Fruit fly (Drosophila melanogaster) whole organism, embryonic: ENCODE results near the gene Mlp84B.

ENCODE experiments used
- Abd-B ChIP-seq: fragments of 200-800 bp; sonication (Bioruptor generic); optimal IDR thresholded peaks from 2 replicates; lab custom pipeline; 2018; ENCODE audit warnings: missing biosample characterization, mild to moderate bottlenecking, missing genetic modification characterization, moderate library complexity
- B-H1 ChIP-seq: fragments of 200-800 bp; sonication (Bioruptor generic); IDR thresholded peaks from 3 replicates; pipeline ENCODE4 v1.3.6; 2022; ENCODE audit warnings: missing biosample characterization, missing genetic modification characterization
- CG11723 ChIP-seq: fragments of 200-800 bp; sonication (Bioruptor generic); optimal IDR thresholded peaks from 2 replicates; lab custom pipeline; 2017; ENCODE audit warnings: missing biosample characterization, mild to moderate bottlenecking, missing genetic modification characterization
- CG12299 ChIP-seq: fragments of 200-800 bp; sonication (Bioruptor generic); optimal IDR thresholded peaks from 2 replicates; lab custom pipeline; 2018; ENCODE audit warnings: missing biosample characterization, mild to moderate bottlenecking, missing genetic modification characterization
- CG14014 ChIP-seq: fragments of 200-800 bp; sonication (Bioruptor generic); IDR thresholded peaks from 2 replicates; pipeline ENCODE4 v1.3.6; 2022; ENCODE audit warnings: missing biosample characterization, missing genetic modification characterization
- CG15011 ChIP-seq: fragments of 200-800 bp; sonication (Bioruptor generic); optimal IDR thresholded peaks from 3 replicates; lab custom pipeline; 2018; ENCODE audit warnings: missing biosample characterization, mild to moderate bottlenecking, missing genetic modification characterization
- CG1529 ChIP-seq: fragments of 200-800 bp; sonication (Bioruptor generic); optimal IDR thresholded peaks from 3 replicates; lab custom pipeline; 2018; ENCODE audit warnings: missing biosample characterization, missing genetic modification characterization
- CG15601 ChIP-seq: fragments of 200-800 bp; sonication (Bioruptor generic); optimal IDR thresholded peaks from 3 replicates; lab custom pipeline; 2019; ENCODE audit warnings: missing biosample characterization, mild to moderate bottlenecking, missing genetic modification characterization, moderate library complexity
- CG1603 ChIP-seq: fragments of 200-800 bp; sonication (Bioruptor generic); optimal IDR thresholded peaks from 2 replicates; lab custom pipeline; 2019; ENCODE audit warnings: missing biosample characterization, mild to moderate bottlenecking, missing genetic modification characterization, moderate library complexity
- CG17328 ChIP-seq: fragments of 200-800 bp; sonication (Bioruptor generic); IDR thresholded peaks from 2 replicates; pipeline ENCODE4 v1.3.6; 2022; ENCODE audit warnings: missing biosample characterization, missing genetic modification characterization
- CG18599 ChIP-seq: fragments of 200-800 bp; sonication (Bioruptor generic); optimal IDR thresholded peaks from 3 replicates; lab custom pipeline; 2017; ENCODE audit warnings: missing biosample characterization, missing genetic modification characterization, mild to moderate bottlenecking, moderate library complexity, missing genetic modification reagents
- CG2120 ChIP-seq: fragments of 200-800 bp; sonication (Bioruptor generic); optimal IDR thresholded peaks from 3 replicates; lab custom pipeline; 2016; ENCODE audit warnings: missing biosample characterization, missing genetic modification characterization
- CG2712 ChIP-seq: fragments of 200-800 bp; optimal IDR thresholded peaks from 3 replicates; lab custom pipeline; 2019; ENCODE audit warnings: missing biosample characterization, mild to moderate bottlenecking, missing genetic modification characterization, moderate library complexity
- CG2875 ChIP-seq: fragments of 200-800 bp; sonication (Bioruptor generic); optimal IDR thresholded peaks from 2 replicates; lab custom pipeline; 2017; ENCODE audit warnings: missing biosample characterization, mild to moderate bottlenecking, missing genetic modification characterization, missing genetic modification reagents
- CG3065 ChIP-seq: fragments of 200-800 bp; sonication (Bioruptor generic); optimal IDR thresholded peaks from 2 replicates; lab custom pipeline; 2016; ENCODE audit warnings: missing biosample characterization, missing genetic modification characterization
- CG34376 ChIP-seq: fragments of 200-800 bp; sonication (Bioruptor generic); optimal IDR thresholded peaks from 2 replicates; lab custom pipeline; 2018; ENCODE audit warnings: missing biosample characterization, mild to moderate bottlenecking, missing genetic modification characterization
- CG3847 ChIP-seq: fragments of 200-800 bp; sonication (Bioruptor generic); IDR thresholded peaks from 2 replicates; pipeline ENCODE4 v1.3.6; 2022; ENCODE audit warnings: missing biosample characterization, missing genetic modification characterization
- CG43689 ChIP-seq: fragments of 200-800 bp; sonication (Bioruptor generic); IDR thresholded peaks from 2 replicates; pipeline ENCODE4 v1.3.6; 2022; ENCODE audit warnings: missing biosample characterization, missing genetic modification characterization
- CG4707 ChIP-seq: fragments of 200-800 bp; sonication (Bioruptor generic); optimal IDR thresholded peaks from 2 replicates; lab custom pipeline; 2018; ENCODE audit warnings: missing biosample characterization, mild to moderate bottlenecking, missing genetic modification characterization, moderate library complexity
- CG4730 ChIP-seq: fragments of 200-800 bp; sonication (Bioruptor generic); IDR thresholded peaks from 2 replicates; pipeline ENCODE4 v1.3.6; 2022; ENCODE audit warnings: missing biosample characterization, missing genetic modification characterization
- CG6791 ChIP-seq: fragments of 200-800 bp; sonication (Bioruptor generic); IDR thresholded peaks from 3 replicates; pipeline ENCODE4 v1.3.6; 2022; ENCODE audit warnings: missing biosample characterization, missing genetic modification characterization; ENCODE audit not compliant: partially characterized antibody
- CG8765 ChIP-seq: fragments of 200-800 bp; sonication (Bioruptor generic); IDR thresholded peaks from 2 replicates; pipeline ENCODE4 v1.3.6; 2022; ENCODE audit warnings: missing biosample characterization, missing genetic modification characterization
- CG8944 ChIP-seq: fragments of 200-800 bp; sonication (Bioruptor generic); optimal IDR thresholded peaks from 3 replicates; lab custom pipeline; 2016; ENCODE audit warnings: missing biosample characterization, missing genetic modification characterization
- CG9797 ChIP-seq: fragments of 200-800 bp; sonication (Bioruptor generic); optimal IDR thresholded peaks from 3 replicates; lab custom pipeline; 2018; ENCODE audit warnings: missing biosample characterization, mild to moderate bottlenecking, missing genetic modification characterization
- Dad ChIP-seq: fragments of 200-800 bp; sonication (Bioruptor generic); optimal IDR thresholded peaks from 3 replicates; lab custom pipeline; 2016; ENCODE audit warnings: missing biosample characterization, missing genetic modification characterization
- HLH4C ChIP-seq: fragments of 200-800 bp; sonication (Bioruptor generic); IDR thresholded peaks from 3 replicates; pipeline ENCODE4 v1.3.6; 2022; ENCODE audit warnings: missing biosample characterization, missing genetic modification characterization; ENCODE audit not compliant: partially characterized antibody
- HmgD ChIP-seq: fragments of 200-800 bp; sonication (Bioruptor generic); optimal IDR thresholded peaks from 3 replicates; lab custom pipeline; 2016; ENCODE audit warnings: missing biosample characterization, missing genetic modification characterization
- Jarid2 ChIP-seq: fragments of 200-800 bp; sonication (Bioruptor generic); optimal IDR thresholded peaks from 3 replicates; lab custom pipeline; 2017; ENCODE audit warnings: mild to moderate bottlenecking, missing biosample characterization, missing genetic modification reagents, missing genetic modification characterization
- Lhr ChIP-seq: fragments of 200-800 bp; sonication (Bioruptor generic); optimal IDR thresholded peaks from 3 replicates; lab custom pipeline; 2017; ENCODE audit warnings: mild to moderate bottlenecking, missing biosample characterization, missing genetic modification reagents, missing genetic modification characterization
- Optix ChIP-seq: fragments of 200-800 bp; sonication (Bioruptor generic); IDR thresholded peaks from 3 replicates; pipeline ENCODE4 v1.3.6; 2022; ENCODE audit warnings: missing biosample characterization, missing genetic modification characterization
- Poxn ChIP-seq: fragments of 200-800 bp; sonication (Bioruptor generic); IDR thresholded peaks from 2 replicates; pipeline ENCODE4 v1.3.6; 2022; ENCODE audit warnings: missing biosample characterization, missing genetic modification characterization
- Sox100B ChIP-seq: fragments of 200-800 bp; sonication (Bioruptor generic); optimal IDR thresholded peaks from 3 replicates; lab custom pipeline; 2018; ENCODE audit warnings: missing biosample characterization, mild to moderate bottlenecking, missing genetic modification characterization
- Xrp1 ChIP-seq: fragments of 200-800 bp; sonication (Bioruptor generic); IDR thresholded peaks from 2 replicates; pipeline ENCODE4 v1.3.6; 2022; ENCODE audit warnings: missing biosample characterization, missing genetic modification characterization
- ara ChIP-seq: fragments of 200-800 bp; sonication (Bioruptor generic); IDR thresholded peaks from 2 replicates; pipeline ENCODE4 v1.3.6; 2022; ENCODE audit warnings: missing biosample characterization, missing genetic modification characterization
- caup ChIP-seq: fragments of 200-800 bp; sonication (Bioruptor generic); optimal IDR thresholded peaks from 3 replicates; lab custom pipeline; 2017; ENCODE audit warnings: missing biosample characterization, mild to moderate bottlenecking, missing genetic modification characterization, moderate library complexity; ENCODE audit not compliant: severe bottlenecking
- chm ChIP-seq: fragments of 200-800 bp; sonication (Bioruptor generic); IDR thresholded peaks from 2 replicates; pipeline ENCODE4 v1.3.6; 2022; ENCODE audit warnings: missing biosample characterization, missing genetic modification characterization
- ci ChIP-seq: fragments of 200-800 bp; sonication (Bioruptor generic); IDR thresholded peaks from 3 replicates; pipeline ENCODE4 v1.3.6; 2022; ENCODE audit warnings: missing biosample characterization, missing genetic modification characterization
- crp ChIP-seq, 2 experiments: fragments of 200-800 bp; sonication (Bioruptor generic); optimal IDR thresholded peaks; 2 replicates in 1 of 2; 3 replicates in 1 of 2; lab custom pipeline; 2017; ENCODE audit warnings: missing biosample characterization in 2 of 2, missing genetic modification characterization in 2 of 2, mild to moderate bottlenecking in 1 of 2, moderate library complexity in 1 of 2
- dmrt99B ChIP-seq: fragments of 200-800 bp; sonication (Bioruptor generic); optimal IDR thresholded peaks from 2 replicates; lab custom pipeline; 2018; ENCODE audit warnings: missing biosample characterization, mild to moderate bottlenecking, missing genetic modification characterization, moderate library complexity
- fd3F ChIP-seq: fragments of 200-800 bp; sonication (Bioruptor generic); optimal IDR thresholded peaks from 2 replicates; lab custom pipeline; 2018; ENCODE audit warnings: missing biosample characterization, mild to moderate bottlenecking, missing genetic modification characterization, moderate library complexity
- gsb ChIP-seq: fragments of 200-800 bp; sonication (Bioruptor generic); IDR thresholded peaks from 2 replicates; pipeline ENCODE4 v1.3.6; 2022; ENCODE audit warnings: missing biosample characterization, missing genetic modification characterization
- klu ChIP-seq: fragments of 200-800 bp; sonication (Bioruptor generic); IDR thresholded peaks from 2 replicates; pipeline ENCODE4 v1.3.6; 2022; ENCODE audit warnings: missing biosample characterization, missing genetic modification characterization
- nerfin-1 ChIP-seq: fragments of 200-800 bp; sonication (Bioruptor generic); optimal IDR thresholded peaks from 3 replicates; lab custom pipeline; 2019; ENCODE audit warnings: missing biosample characterization, mild to moderate bottlenecking, missing genetic modification characterization, moderate library complexity
- onecut ChIP-seq: fragments of 200-800 bp; sonication (Bioruptor generic); IDR thresholded peaks from 2 replicates; pipeline ENCODE4 v1.3.6; 2022; ENCODE audit warnings: missing biosample characterization, missing genetic modification characterization
- pfk ChIP-seq: fragments of 200-800 bp; sonication (Bioruptor generic); optimal IDR thresholded peaks from 2 replicates; lab custom pipeline; 2018; ENCODE audit warnings: missing biosample characterization, mild to moderate bottlenecking, missing genetic modification characterization, moderate library complexity
- pho ChIP-seq: fragments of 200-800 bp; sonication (Bioruptor generic); optimal IDR thresholded peaks from 2 replicates; lab custom pipeline; 2016; ENCODE audit warnings: missing biosample characterization, missing genetic modification characterization
- sd ChIP-seq: fragments of 200-800 bp; sonication (Bioruptor generic); optimal IDR thresholded peaks from 3 replicates; lab custom pipeline; 2018; ENCODE audit warnings: missing biosample characterization, mild to moderate bottlenecking, missing genetic modification characterization, moderate library complexity
- sisA ChIP-seq: fragments of 200-800 bp; sonication (Bioruptor generic); IDR thresholded peaks from 2 replicates; pipeline ENCODE4 v1.3.6; 2022; ENCODE audit warnings: missing biosample characterization, missing genetic modification characterization
- tgo ChIP-seq: fragments of 200-800 bp; sonication (Bioruptor generic); IDR thresholded peaks from 3 replicates; pipeline ENCODE4 v1.3.6; 2022; ENCODE audit warnings: missing biosample characterization, missing genetic modification characterization

The Mlp84B gene

dm6 chr3R:7102853-7103833 lies 14.4 kb downstream of the Mlp84B start (continued):
- TF ChIP-seq CG2712 (tag; lab: Kevin White, UChicago) (no peak), ci (GFP tag; lab: Robert Waterston, UW) (0 out of 3 replicates have a peak, but pooled peaks have one; percentile 55), CG15601 (tag; lab: Kevin White, UChicago) (no peak), onecut (peak; percentile 10; the same call in 1 of the 2 replicates), CG14014 (GFP tag; lab: Robert Waterston, UW) (no peak), Jarid2 (GFP tag; lab: Kevin White, UChicago) (no peak), CG12299 (no peak), CG4730 (GFP tag; lab: Robert Waterston, UW) (no peak), Sox100B (GFP tag; lab: Kevin White, UChicago) (no peak), CG6791 (no peak; the same call in 2 of the 3 replicates), ara (GFP tag; lab: Robert Waterston, UW) (no peak), pho (GFP tag; lab: Kevin White, UChicago) (no peak), CG34376 (GFP tag; lab: Kevin White, UChicago) (no peak), B-H1 (GFP tag; lab: Robert Waterston, UW) (no peak), CG17328 (GFP tag; lab: Robert Waterston, UW) (no peak), sisA (GFP tag; lab: Robert Waterston, UW) (no peak), sd (tag; lab: Kevin White, UChicago) (no peak), CG3847 (GFP tag; lab: Robert Waterston, UW) (no peak), klu (GFP tag; lab: Robert Waterston, UW) (no peak), fd3F (no peak), caup (GFP tag; lab: Kevin White, UChicago) (no peak), tgo (GFP tag; lab: Robert Waterston, UW) (no peak), CG43689 (no peak), CG3065 (GFP tag; lab: Kevin White, UChicago) (no peak), CG2875 (GFP tag; lab: Kevin White, UChicago) (no peak), CG8944 (GFP tag; lab: Kevin White, UChicago) (no peak), dmrt99B (tag; lab: Kevin White, UChicago) (peak; percentile 4), nerfin-1 (tag; lab: Kevin White, UChicago) (peak; percentile 7), CG11723 (GFP tag; lab: Kevin White, UChicago) (no peak), HmgD (no peak), Poxn (GFP tag; lab: Robert Waterston, UW) (no peak), Dad (no peak), CG1529 (GFP tag; lab: Kevin White, UChicago) (peak; percentile 26), pfk (GFP tag; lab: Kevin White, UChicago) (no peak), Abd-B (GFP tag; lab: Kevin White, UChicago) (no peak), HLH4C (GFP tag; lab: Robert Waterston, UW) (no peak), crp (GFP tag; optimal IDR thresholded peaks at IDR 0.05; lab: Kevin White, UChicago) (no peak), Optix (GFP tag; lab: Robert Waterston, UW) (no peak), gsb (GFP tag; lab: Robert Waterston, UW) (no peak), chm (GFP tag; lab: Robert Waterston, UW) (peak; percentile 8; the same call in 1 of the 2 replicates), Lhr (GFP tag; lab: Kevin White, UChicago) (no peak), CG18599 (no peak), CG9797 (GFP tag; lab: Kevin White, UChicago) (no peak), CG2120 (no peak), Xrp1 (no peak), CG15011 (GFP tag; lab: Kevin White, UChicago) (no peak), CG1603 (no peak), CG8765 (no peak), CG4707 (GFP tag; lab: Kevin White, UChicago) (peak; percentile 42)
